Fruit fly (Drosophila melanogaster): ENCODE measurements around the gene CG1486.

CG1486 gene

dm6 chrX:21367363-21368072 is 43.7 kb downstream of the CG1486 start (continued):
- peak; percentile 96 for TF ChIP-seq Atf-2 (GFP tag; optimal IDR thresholded peaks at IDR 0.05)
- peak in 1 of 3 experiments; percentile 95 for TF ChIP-seq lola (GFP tag; optimal IDR thresholded peaks at IDR 0.05)
- TF ChIP-seq br (optimal IDR thresholded peaks at IDR 0.05), result no peak
- TF ChIP-seq Drgx (GFP tag; IDR thresholded peaks at IDR 0.05), result peak; percentile 97
- TF ChIP-seq kni (GFP tag; optimal IDR thresholded peaks at IDR 0.05), result peak; percentile 96
- peak; percentile 89 for TF ChIP-seq NC2α (GFP tag; optimal IDR thresholded peaks at IDR 0.05)
- TF ChIP-seq ap (GFP tag; IDR thresholded peaks at IDR 0.05), result peak; percentile 91
- TF ChIP-seq CG9727 (GFP tag; optimal IDR thresholded peaks at IDR 0.05), result peak; percentile 98
- TF ChIP-seq ind (GFP tag; optimal IDR thresholded peaks at IDR 0.05), result peak; percentile 97
- 0 out of 3 replicates have a peak, but pooled peaks have one; percentile 30 for TF ChIP-seq CG7963 (GFP tag; IDR thresholded peaks at IDR 0.05; ENCODE audit: partially characterized antibody)
- peak; percentile 95 for TF ChIP-seq CG12942 (GFP tag; optimal IDR thresholded peaks at IDR 0.05)
- TF ChIP-seq CG7928 (GFP tag; optimal IDR thresholded peaks at IDR 0.05), result peak; percentile 74
- TF ChIP-seq CG10654 (GFP tag; optimal IDR thresholded peaks at IDR 0.05), result peak; percentile 96
- peak; percentile 98 for TF ChIP-seq caup (GFP tag; optimal IDR thresholded peaks at IDR 0.05; ENCODE audit: severe bottlenecking)
- peak; percentile 99 for TF ChIP-seq Sox100B (GFP tag; optimal IDR thresholded peaks at IDR 0.05)
- peak; percentile 91 for TF ChIP-seq her (GFP tag; optimal IDR thresholded peaks at IDR 0.05)
- peak; percentile 96 for TF ChIP-seq HLH3B (GFP tag; IDR thresholded peaks at IDR 0.05)
- peak; percentile 93 for TF ChIP-seq trem (tag; optimal IDR thresholded peaks at IDR 0.05)
- no peak for TF ChIP-seq ato (GFP tag; IDR thresholded peaks at IDR 0.05; ENCODE audit: partially characterized antibody)
- TF ChIP-seq dm (GFP tag; optimal IDR thresholded peaks at IDR 0.05), result peak; percentile 87
- TF ChIP-seq Lpt (GFP tag; optimal IDR thresholded peaks at IDR 0.05), result no peak
- TF ChIP-seq CG17829 (tag; optimal IDR thresholded peaks at IDR 0.05), result peak; percentile 97
- TF ChIP-seq CG6689 (GFP tag; IDR thresholded peaks at IDR 0.05), result peak; percentile 97
- peak; percentile 92 for TF ChIP-seq MTF-1 (GFP tag; optimal IDR thresholded peaks at IDR 0.05; ENCODE audit: borderline replicate concordance)
- TF ChIP-seq HLHmδ (GFP tag; optimal IDR thresholded peaks at IDR 0.05), result no peak
- peak; percentile 94 for TF ChIP-seq wdn (GFP tag; IDR thresholded peaks at IDR 0.05)
- TF ChIP-seq ATbp (GFP tag; optimal IDR thresholded peaks at IDR 0.05), result peak; percentile 98
- peak; percentile 96 for TF ChIP-seq CG12744 (GFP tag; optimal IDR thresholded peaks at IDR 0.05)
- peak; percentile 90 for TF ChIP-seq toy (GFP tag; IDR thresholded peaks at IDR 0.05)
- peak; percentile 92 for TF ChIP-seq crc (GFP tag; optimal IDR thresholded peaks at IDR 0.05)
- peak; percentile 78 for TF ChIP-seq CG10321 (GFP tag; IDR thresholded peaks at IDR 0.05)
- peak; percentile 97 for TF ChIP-seq CG15011 (GFP tag; optimal IDR thresholded peaks at IDR 0.05)
- peak; percentile 96 for TF ChIP-seq stc (GFP tag; IDR thresholded peaks at IDR 0.05)
- TF ChIP-seq CG6654 (GFP tag; optimal IDR thresholded peaks at IDR 0.05), result peak; percentile 91
- TF ChIP-seq CG11560 (tag; IDR thresholded peaks at IDR 0.05), result peak; percentile 91; the same call in 2 of the 3 replicates
- TF ChIP-seq D19B (GFP tag; optimal IDR thresholded peaks at IDR 0.05), result peak; percentile 91
- TF ChIP-seq exex (tag; optimal IDR thresholded peaks at IDR 0.05), result peak; percentile 92
- TF ChIP-seq Hand (GFP tag; optimal IDR thresholded peaks at IDR 0.05), result peak; percentile 96
- TF ChIP-seq Aef1 (GFP tag; IDR thresholded peaks at IDR 0.05), result peak; percentile 96
- TF ChIP-seq CG18764 (GFP tag; optimal IDR thresholded peaks at IDR 0.05), result peak; percentile 93
- peak; percentile 94 for TF ChIP-seq CG15514 (GFP tag; optimal IDR thresholded peaks at IDR 0.05)
- TF ChIP-seq Antp (GFP tag; optimal IDR thresholded peaks at IDR 0.05), result peak; percentile 92
- TF ChIP-seq CG12155 (GFP tag; optimal IDR thresholded peaks at IDR 0.05), result peak; percentile 96
- peak; percentile 97 for TF ChIP-seq salm (tag; optimal IDR thresholded peaks at IDR 0.05)
- TF ChIP-seq klu (GFP tag; IDR thresholded peaks at IDR 0.05), result peak; percentile 94
- peak; percentile 85 for TF ChIP-seq CG15073 (GFP tag; optimal IDR thresholded peaks at IDR 0.05)
- peak in 1 of 2 experiments; percentile 98 for TF ChIP-seq eve (GFP tag; optimal IDR thresholded peaks at IDR 0.05)
- TF ChIP-seq CG2202 (tag; optimal IDR thresholded peaks at IDR 0.05), result peak; percentile 94
- peak; percentile 95 for TF ChIP-seq CG17568 (GFP tag; optimal IDR thresholded peaks at IDR 0.05)
